Worm (Caenorhabditis elegans): ENCODE data around the gene srw-62.
A peak's percentile ranks its signal among the peaks of the same experiment; 100 is the strongest.

The srw-62 gene

DNA sequence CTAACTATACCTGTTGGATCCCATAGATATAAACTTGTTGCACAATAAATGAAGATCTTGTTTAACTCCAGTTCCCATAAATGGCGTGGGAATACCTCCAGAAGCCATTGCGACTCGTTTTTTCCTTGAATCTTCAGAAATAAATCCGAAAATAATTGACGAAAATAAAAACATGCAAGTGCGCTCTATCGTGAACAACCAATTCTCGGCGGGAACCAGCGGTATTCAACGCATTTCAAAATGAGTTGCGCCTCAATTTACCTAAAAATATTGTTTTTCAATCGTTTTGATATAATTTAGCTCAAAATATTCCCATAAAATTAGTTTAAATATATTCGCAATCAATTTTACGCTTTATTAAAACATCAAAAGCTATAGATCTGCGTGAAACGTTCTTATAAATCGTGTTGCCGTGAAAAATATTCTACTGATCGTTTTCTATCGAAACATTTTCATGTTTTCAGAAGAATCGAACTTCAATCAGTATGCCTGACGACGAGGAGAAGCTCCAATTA is 44.0 kb upstream of the srw-62 start, which contains the start of the genes snpc-1.1 and spdl-1:
TSS of gene snpc-1.1 (minus strand) at position 200 of the 515 bp plus-strand sequence.
TSS of gene spdl-1 (plus strand) at position 465 of the 515 bp plus-strand sequence.
- TF ChIP-seq lsy-2 (tag; optimal IDR thresholded peaks at IDR 0.05) (peak in 1 of 2 experiments; percentile 41), dpl-1 (GFP tag; optimal IDR thresholded peaks at IDR 0.05) (peak; percentile 67), mes-2 (tag; optimal IDR thresholded peaks at IDR 0.05; ENCODE audit: poor library complexity, severe bottlenecking) (peak; percentile 62), pha-4 (GFP tag; IDR thresholded peaks at IDR 0.05) (no peak), pha-4 (tag; optimal IDR thresholded peaks at IDR 0.05) (peak; percentile 9), lin-38 (GFP tag; IDR thresholded peaks at IDR 0.05) (peak; percentile 88), F49E8.2 (tag; optimal IDR thresholded peaks at IDR 0.05; ENCODE audit: borderline replicate concordance) (no peak)

DNA sequence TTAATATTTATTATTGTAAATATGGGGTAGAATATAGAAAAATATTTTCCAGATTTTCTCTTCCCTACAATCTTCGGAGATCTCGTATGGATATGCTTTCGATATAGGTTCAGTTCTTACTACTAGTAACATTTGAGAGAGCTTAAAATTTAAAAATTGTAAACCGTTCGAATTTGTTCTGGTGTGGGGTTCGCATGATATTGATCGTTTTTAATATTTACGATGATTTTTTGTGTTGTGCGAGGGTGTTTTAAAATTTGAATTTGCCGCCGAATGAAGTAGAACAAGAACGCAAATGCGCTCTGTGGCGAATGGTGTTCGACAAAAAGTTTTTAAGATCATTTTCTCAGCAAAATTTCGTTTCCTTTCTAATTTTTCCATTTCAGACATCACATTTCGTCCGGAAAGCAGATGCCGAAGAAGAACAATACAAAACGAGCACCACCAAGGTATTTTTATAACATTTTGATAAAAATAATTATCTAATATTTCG is 41.7 kb upstream of the srw-62 start, which contains the start of gene skr-17:
TSS of gene skr-17 (plus strand) at position 51 of the 493 bp plus-strand sequence.
- TF ChIP-seq tag-97 (GFP tag; IDR thresholded peaks at IDR 0.05) = no peak
- TF ChIP-seq lin-38 (GFP tag; IDR thresholded peaks at IDR 0.05) = peak; percentile 62
- TF ChIP-seq unc-62 (GFP tag; optimal IDR thresholded peaks at IDR 0.05 in 1 of 2) = peak in 1 of 2 experiments; percentile 11
- no peak for TF ChIP-seq unc-62 (tag; optimal IDR thresholded peaks at IDR 0.05)

DNA sequence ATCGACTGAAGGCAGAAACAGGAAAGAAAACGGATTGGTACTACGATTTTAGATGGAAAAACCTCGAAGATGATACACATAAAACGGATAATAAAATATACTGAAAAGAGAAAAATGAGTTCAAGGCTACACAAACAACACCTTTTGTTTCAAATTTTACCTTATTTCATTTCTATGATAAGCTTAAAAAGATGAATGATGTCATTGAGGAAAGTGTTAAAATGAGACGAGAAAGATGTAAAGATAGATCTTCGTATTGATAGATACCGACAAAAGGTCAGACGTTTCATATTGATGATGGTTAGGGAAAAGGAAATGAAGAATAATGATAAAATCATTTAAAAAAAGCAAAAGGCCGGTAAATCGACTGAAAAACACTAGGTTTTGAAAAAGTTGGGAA is 35.6 kb upstream of the srw-62 start:
- peak in 1 of 2 experiments; percentile 58 for TF ChIP-seq unc-62 (GFP tag; optimal IDR thresholded peaks at IDR 0.05 in 1 of 2)
- TF ChIP-seq unc-62 (tag; optimal IDR thresholded peaks at IDR 0.05) = no peak
- no peak for TF ChIP-seq hlh-11 (tag; optimal IDR thresholded peaks at IDR 0.05)

DNA sequence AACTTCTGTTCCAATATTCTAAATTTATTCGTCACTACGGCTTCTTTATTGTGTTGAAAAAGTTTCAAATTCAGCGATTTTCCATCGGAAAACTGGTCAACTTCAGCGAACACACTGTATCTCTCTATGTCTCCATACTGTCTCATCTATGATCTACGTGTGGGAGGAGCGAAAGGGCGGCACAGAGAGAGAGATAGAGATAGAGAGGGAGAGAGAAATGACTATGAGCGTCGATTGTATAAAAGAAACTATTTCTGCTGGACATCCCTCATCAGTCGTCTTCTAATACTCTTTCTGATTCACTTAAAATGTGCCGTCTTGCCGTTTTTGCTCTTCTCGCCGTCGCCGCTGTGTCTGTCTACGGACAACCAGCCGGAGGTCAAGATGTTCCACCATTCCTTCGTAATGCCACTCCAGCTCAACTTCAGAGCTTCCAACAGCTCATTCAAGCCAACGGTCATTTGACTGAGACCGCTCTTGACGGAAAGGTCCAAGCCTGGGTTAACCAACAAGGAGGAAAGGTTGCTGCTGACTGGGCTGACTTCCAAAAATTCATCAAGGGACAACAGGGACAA is 34.8 kb upstream of the srw-62 start, which contains the start of gene srlf-1:
TSS of gene srlf-1 (plus strand) at position 268 of the 575 bp plus-strand sequence.
- TF ChIP-seq mdt-29 (GFP tag; IDR thresholded peaks at IDR 0.05) (no peak), nhr-28 (tag; optimal IDR thresholded peaks at IDR 0.05) (peak; percentile 34), ama-1 (optimal IDR thresholded peaks at IDR 0.05) (peak; percentile 90), gei-8 (GFP tag; optimal IDR thresholded peaks at IDR 0.05) (peak; percentile 16), zfp-3 (GFP tag; conservative IDR thresholded peaks at IDR 0.05) (no peak), lsy-2 (tag; optimal IDR thresholded peaks at IDR 0.05) (no peak), mxl-2 (GFP tag; conservative IDR thresholded peaks at IDR 0.05) (0 out of 2 replicates have a peak, but pooled peaks have one; percentile 34), hlh-11 (tag; optimal IDR thresholded peaks at IDR 0.05) (peak; percentile 14)

DNA sequence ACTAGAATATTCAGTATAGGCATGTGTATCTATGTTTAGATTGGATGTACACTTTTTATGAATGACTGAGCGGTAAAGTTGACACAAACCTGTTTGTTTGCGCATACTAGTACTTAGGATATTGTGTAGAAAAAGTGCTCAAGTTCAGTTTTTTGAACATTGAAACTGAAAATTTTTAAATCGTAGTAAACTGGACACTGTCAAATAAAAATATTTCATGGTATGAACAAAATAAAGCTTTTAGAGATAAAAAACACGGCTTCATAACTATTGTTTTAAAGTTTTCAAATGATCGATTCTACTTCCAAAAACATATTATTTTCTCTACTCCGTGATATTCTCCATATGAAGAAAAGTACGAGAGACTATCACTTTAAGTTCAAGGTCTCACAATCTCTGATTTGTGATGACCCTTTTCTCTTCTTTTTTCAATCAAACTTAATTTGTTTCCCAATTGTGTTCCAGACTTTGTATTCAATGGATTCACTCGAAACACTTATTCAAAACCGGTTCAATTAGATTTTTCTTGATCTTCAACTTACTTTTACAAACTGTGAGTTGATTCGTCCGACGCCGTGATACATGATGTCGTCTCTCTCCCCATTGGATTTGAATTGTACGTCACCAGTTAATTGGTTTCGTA is 33.7 kb upstream of the srw-62 start:
- TF ChIP-seq fkh-10 (GFP tag; optimal IDR thresholded peaks at IDR 0.05) (no peak), ceh-32 (tag; optimal IDR thresholded peaks at IDR 0.05; ENCODE audit: poor library complexity) (no peak), nhr-48 (tag; optimal IDR thresholded peaks at IDR 0.05) (no peak), hif-1 (tag; optimal IDR thresholded peaks at IDR 0.05) (no peak), nhr-42 (GFP tag; IDR thresholded peaks at IDR 0.05) (no peak), pha-4 (GFP tag; IDR thresholded peaks at IDR 0.05) (no peak), pha-4 (tag; optimal IDR thresholded peaks at IDR 0.05) (no peak), ama-1 (optimal IDR thresholded peaks at IDR 0.05) (peak; percentile 47), T26A8.4 (GFP tag; IDR thresholded peaks at IDR 0.05) (peak; percentile 25; the same call in 1 of the 2 replicates), Y105C5A.15 (GFP tag; IDR thresholded peaks at IDR 0.05) (no peak), lin-39 (tag; optimal IDR thresholded peaks at IDR 0.05) (no peak), arid-1 (GFP tag; conservative IDR thresholded peaks at IDR 0.05) (no peak), lsy-2 (tag; optimal IDR thresholded peaks at IDR 0.05) (no peak), spr-3 (GFP tag; optimal IDR thresholded peaks at IDR 0.05) (no peak), unc-130 (GFP tag; optimal IDR thresholded peaks at IDR 0.05) (no peak), dve-1 (tag; optimal IDR thresholded peaks at IDR 0.05; ENCODE audit: insufficient read depth) (no peak), unc-62 (GFP tag; optimal IDR thresholded peaks at IDR 0.05 in 1 of 2) (peak in 1 of 2 experiments; percentile 0), unc-62 (tag; optimal IDR thresholded peaks at IDR 0.05) (no peak), T20F7.1 (GFP tag; optimal IDR thresholded peaks at IDR 0.05) (peak; percentile 19), mep-1 (tag; optimal IDR thresholded peaks at IDR 0.05) (peak; percentile 56), set-16 (GFP tag; IDR thresholded peaks at IDR 0.05) (no peak), daf-19 (GFP tag; conservative IDR thresholded peaks at IDR 0.05) (no peak), nhr-25 (tag; optimal IDR thresholded peaks at IDR 0.05; ENCODE audit: borderline replicate concordance, insufficient read depth) (peak; percentile 71), zfp-3 (GFP tag; conservative IDR thresholded peaks at IDR 0.05) (no peak), ceh-28 (tag; optimal IDR thresholded peaks at IDR 0.05) (no peak), lin-15B (tag; optimal IDR thresholded peaks at IDR 0.05) (no peak), Y48G9A.11 (GFP tag; IDR thresholded peaks at IDR 0.05) (no peak), fos-1 (tag; optimal IDR thresholded peaks at IDR 0.05) (no peak)
